Worm (Caenorhabditis elegans) whole organism, L3 larva: ENCODE data around the gene B0035.21.
A peak's percentile ranks its signal among the peaks of the same experiment; 100 is the strongest.

Experiments
- ZK546.5 ChIP-seq: sonication (generic microtip); optimal IDR thresholded peaks from 2 replicates; lab custom pipeline; 2017; ENCODE audit warnings: missing biosample characterization, missing genetic modification characterization
- ama-1 ChIP-seq: fragments of 150-350 bp; optimal IDR thresholded peaks from 2 replicates; lab custom pipeline; 2018
- ceh-16 ChIP-seq: sonication (generic microtip); optimal IDR thresholded peaks from 2 replicates; lab custom pipeline; 2017; ENCODE audit warnings: missing biosample characterization, missing genetic modification characterization
- ceh-28 ChIP-seq: fragments of 150-350 bp; optimal IDR thresholded peaks from 2 replicates; lab custom pipeline; 2014; ENCODE audit warnings: missing biosample characterization, missing genetic modification reagents, missing genetic modification characterization
- ceh-9 ChIP-seq: sonication (generic microtip); optimal IDR thresholded peaks from 2 replicates; lab custom pipeline; 2018; ENCODE audit warnings: missing biosample characterization, missing genetic modification characterization
- daf-12 ChIP-seq: fragments of 150-350 bp; optimal IDR thresholded peaks from 2 replicates; lab custom pipeline; 2014; ENCODE audit warnings: missing biosample characterization, missing genetic modification reagents, missing genetic modification characterization
- egl-5 ChIP-seq: fragments of 150-350 bp; optimal IDR thresholded peaks from 2 replicates; lab custom pipeline; 2017; ENCODE audit warnings: missing biosample characterization, missing genetic modification reagents, missing genetic modification characterization, inconsistent platforms
- elt-2 ChIP-seq: sonication (generic microtip); optimal IDR thresholded peaks from 2 replicates; lab custom pipeline; 2016; ENCODE audit warnings: missing genetic modification reagents, mild to moderate bottlenecking, missing genetic modification characterization, missing compliant biosample characterization
- fkh-10 ChIP-seq: sonication (generic microtip); optimal IDR thresholded peaks from 2 replicates; lab custom pipeline; 2017; ENCODE audit warnings: missing biosample characterization, missing genetic modification reagents, missing genetic modification characterization
- fkh-2 ChIP-seq: fragments of 150-350 bp; optimal IDR thresholded peaks from 2 replicates; lab custom pipeline; 2014; ENCODE audit warnings: missing biosample characterization, missing genetic modification reagents, missing genetic modification characterization
- fos-1 ChIP-seq: fragments of 150-350 bp; optimal IDR thresholded peaks from 2 replicates; lab custom pipeline; 2014; ENCODE audit warnings: missing biosample characterization, missing genetic modification characterization
- hmg-11 ChIP-seq: sonication (generic microtip); optimal IDR thresholded peaks from 2 replicates; lab custom pipeline; 2016; ENCODE audit warnings: missing genetic modification characterization, missing compliant biosample characterization
- jun-1 ChIP-seq: fragments of 150-350 bp; optimal IDR thresholded peaks from 2 replicates; lab custom pipeline; 2014; ENCODE audit warnings: missing biosample characterization, missing genetic modification reagents, missing genetic modification characterization
- lin-39 ChIP-seq: fragments of 150-350 bp; optimal IDR thresholded peaks from 2 replicates; lab custom pipeline; 2018; ENCODE audit warnings: missing biosample characterization, missing genetic modification reagents, missing genetic modification characterization
- mdl-1 ChIP-seq: fragments of 150-350 bp; optimal IDR thresholded peaks from 2 replicates; lab custom pipeline; 2014; ENCODE audit warnings: missing biosample characterization, missing genetic modification characterization
- mml-1 ChIP-seq: fragments of 150-350 bp; sonication (generic microtip); optimal IDR thresholded peaks from 3 replicates; lab custom pipeline; 2014; ENCODE audit warnings: missing biosample characterization, missing genetic modification characterization
- nhr-11 ChIP-seq: fragments of 150-350 bp; optimal IDR thresholded peaks from 2 replicates; lab custom pipeline; 2014; ENCODE audit warnings: missing biosample characterization, missing genetic modification characterization
- nhr-12 ChIP-seq: fragments of 150-350 bp; optimal IDR thresholded peaks from 2 replicates; lab custom pipeline; 2014; ENCODE audit warnings: missing biosample characterization, missing genetic modification characterization
- nhr-23 ChIP-seq: fragments of 150-350 bp; optimal IDR thresholded peaks from 2 replicates; lab custom pipeline; 2014; ENCODE audit warnings: missing biosample characterization, missing genetic modification reagents, missing genetic modification characterization
- nhr-237 ChIP-seq: fragments of 150-350 bp; optimal IDR thresholded peaks from 2 replicates; lab custom pipeline; 2014; ENCODE audit warnings: missing biosample characterization, missing genetic modification characterization
- nhr-25 ChIP-seq: sonication (generic microtip); optimal IDR thresholded peaks from 2 replicates; lab custom pipeline; 2017; ENCODE audit warnings: missing biosample characterization, missing genetic modification characterization
- nhr-28 ChIP-seq: fragments of 150-350 bp; optimal IDR thresholded peaks from 2 replicates; lab custom pipeline; 2014; ENCODE audit warnings: missing biosample characterization, missing genetic modification characterization
- nhr-67 ChIP-seq: fragments of 150-350 bp; optimal IDR thresholded peaks from 2 replicates; lab custom pipeline; 2014; ENCODE audit warnings: missing biosample characterization, missing genetic modification characterization
- nhr-76 ChIP-seq: fragments of 150-350 bp; sonication (generic microtip); optimal IDR thresholded peaks from 5 replicates; lab custom pipeline; 2014; ENCODE audit warnings: missing biosample characterization, missing genetic modification characterization
- nhr-77 ChIP-seq: fragments of 150-350 bp; optimal IDR thresholded peaks from 2 replicates; lab custom pipeline; 2014; ENCODE audit warnings: missing biosample characterization, missing genetic modification characterization
- pha-4 ChIP-seq: fragments of 150-350 bp; optimal IDR thresholded peaks from 2 replicates; lab custom pipeline; 2014; ENCODE audit warnings: missing biosample characterization, missing genetic modification reagents, missing genetic modification characterization
- pqm-1 ChIP-seq: fragments of 150-350 bp; optimal IDR thresholded peaks from 2 replicates; lab custom pipeline; 2017; ENCODE audit warnings: missing biosample characterization, missing genetic modification characterization, inconsistent platforms
- sea-2 ChIP-seq: fragments of 150-350 bp; sonication (generic microtip); optimal IDR thresholded peaks from 4 replicates; lab custom pipeline; 2014; ENCODE audit warnings: missing biosample characterization, missing genetic modification reagents, missing genetic modification characterization
- skn-1 ChIP-seq: fragments of 150-350 bp; optimal IDR thresholded peaks from 2 replicates; lab custom pipeline; 2014; ENCODE audit warnings: missing biosample characterization, missing genetic modification characterization
- ztf-11 ChIP-seq: fragments of 150-350 bp; optimal IDR thresholded peaks from 2 replicates; lab custom pipeline; 2014; ENCODE audit warnings: missing biosample characterization, missing genetic modification characterization

Gene B0035.21

ce11 chrIV:11326939-11327565 is at the start of gene B0035.21:
Gene B0035.21 (plus strand): TSS chrIV:11327260.
- TF ChIP-seq ceh-28 (tag; lab: Kevin White, UChicago) (no peak), fkh-2 (tag; lab: Kevin White, UChicago) (no peak), mml-1 (no peak), nhr-12 (tag; lab: Kevin White, UChicago) (no peak), daf-12 (tag; lab: Kevin White, UChicago) (no peak), sea-2 (GFP tag; lab: Kevin White, UChicago) (no peak), lin-39 (no peak), ztf-11 (tag; lab: Kevin White, UChicago) (no peak), mdl-1 (tag; lab: Kevin White, UChicago) (no peak), nhr-237 (no peak), jun-1 (tag; lab: Kevin White, UChicago) (no peak), nhr-23 (tag; lab: Kevin White, UChicago) (no peak)
- TF ChIP-seq, all 47 proteins: peak for 0

ce11 chrIV:11284102-11284531 is 42.9 kb upstream of the B0035.21 start:
- TF ChIP-seq sea-2 (GFP tag; lab: Kevin White, UChicago): no peak
- no peak for TF ChIP-seq fkh-10 (GFP tag; lab: Kevin White, UChicago)
- TF ChIP-seq jun-1 (tag; lab: Kevin White, UChicago): peak; percentile 78
- TF ChIP-seq nhr-11: no peak
- peak; percentile 98 for TF ChIP-seq elt-2 (tag; lab: Kevin White, UChicago)
- TF ChIP-seq fos-1 (tag; lab: Kevin White, UChicago): peak; percentile 53
- peak; percentile 42 for TF ChIP-seq skn-1 (tag; lab: Kevin White, UChicago)
- TF ChIP-seq nhr-76 (tag; lab: Kevin White, UChicago): no peak
- TF ChIP-seq pha-4 (tag; lab: Kevin White, UChicago): peak; percentile 95
- TF ChIP-seq nhr-12 (tag; lab: Kevin White, UChicago): no peak
- peak; percentile 93 for TF ChIP-seq pqm-1 (tag; lab: Kevin White, UChicago)
- TF ChIP-seq, all 47 proteins: peak for 6

- peak; percentile 12 for TF ChIP-seq pha-4 (tag; lab: Kevin White, UChicago)
- TF ChIP-seq ztf-11 (tag; lab: Kevin White, UChicago): no peak
- TF ChIP-seq ama-1: no peak
- TF ChIP-seq nhr-67 (tag; lab: Kevin White, UChicago): no peak
- no peak for TF ChIP-seq nhr-28
- TF ChIP-seq elt-2 (tag; lab: Kevin White, UChicago): peak; percentile 4
- TF ChIP-seq mml-1: no peak
- TF ChIP-seq, all 47 proteins: peak for 2
These were observed 41.8 kb upstream of the B0035.21 start for ce11 chrIV:11285239-11285638.

- peak; percentile 31 for TF ChIP-seq elt-2 (tag; lab: Kevin White, UChicago)
- TF ChIP-seq pqm-1 (tag; lab: Kevin White, UChicago): peak; percentile 71
- TF ChIP-seq daf-12 (tag; lab: Kevin White, UChicago): no peak
- TF ChIP-seq ztf-11 (tag; lab: Kevin White, UChicago): no peak
- no peak for TF ChIP-seq hmg-11 (tag; lab: Kevin White, UChicago)
- no peak for TF ChIP-seq fkh-10 (GFP tag; lab: Kevin White, UChicago)
- TF ChIP-seq ZK546.5 (tag; lab: Kevin White, UChicago): no peak
- no peak for TF ChIP-seq ceh-9
- no peak for TF ChIP-seq mdl-1 (tag; lab: Kevin White, UChicago)
- TF ChIP-seq nhr-77 (tag; lab: Kevin White, UChicago): no peak
- TF ChIP-seq skn-1 (tag; lab: Kevin White, UChicago): no peak
- peak; percentile 46 for TF ChIP-seq pha-4 (tag; lab: Kevin White, UChicago)
These were observed 40.9 kb upstream of the B0035.21 start for ce11 chrIV:11286112-11286511.

ce11 chrIV:11287511-11287910 is 39.5 kb upstream of the B0035.21 start, which contains the start of gene F54D1.6:
Gene F54D1.6 (plus strand): TSS chrIV:11287811.
- TF ChIP-seq pha-4 (tag; lab: Kevin White, UChicago) (peak; percentile 44), nhr-25 (tag; lab: Kevin White, UChicago) (no peak)
- TF ChIP-seq, all 47 proteins: peak for 1

- TF ChIP-seq ceh-16 (tag; lab: Kevin White, UChicago) (no peak), hmg-11 (tag; lab: Kevin White, UChicago) (no peak), elt-2 (tag; lab: Kevin White, UChicago) (peak; percentile 97), pqm-1 (tag; lab: Kevin White, UChicago) (peak; percentile 90), egl-5 (tag; lab: Kevin White, UChicago) (no peak), pha-4 (tag; lab: Kevin White, UChicago) (peak; percentile 53)
These were observed 38.1 kb upstream of the B0035.21 start for ce11 chrIV:11288965-11289364.
